Worm (Caenorhabditis elegans): ENCODE data around the gene sre-37.

Gene sre-37

DNA sequence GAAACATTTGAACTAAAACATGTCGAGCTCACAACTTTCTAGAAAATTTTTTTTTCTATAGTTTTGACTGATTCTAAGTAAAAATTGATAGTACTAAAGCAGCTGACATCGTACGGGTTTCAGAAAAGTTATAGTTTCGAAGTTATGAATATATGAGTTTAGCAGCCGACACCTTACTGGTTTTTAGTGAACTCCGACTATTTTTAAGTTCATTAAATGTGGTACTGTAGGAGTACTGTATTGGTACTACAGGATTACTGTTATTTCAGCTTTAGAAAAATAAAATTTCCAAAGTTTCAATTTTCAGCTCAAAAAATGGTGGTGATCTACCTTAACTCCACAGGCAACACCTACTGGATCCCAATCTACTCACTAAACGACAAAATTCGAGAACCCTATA, at the start of gene sre-37:
Gene sre-37, plus strand, starts transcription at position 301 of the 400 bp plus-strand sequence.
- TF ChIP-seq ztf-23 (GFP tag; IDR thresholded peaks at IDR 0.05) (no peak), T22C8.4 (GFP tag; IDR thresholded peaks at IDR 0.05) (no peak)

DNA sequence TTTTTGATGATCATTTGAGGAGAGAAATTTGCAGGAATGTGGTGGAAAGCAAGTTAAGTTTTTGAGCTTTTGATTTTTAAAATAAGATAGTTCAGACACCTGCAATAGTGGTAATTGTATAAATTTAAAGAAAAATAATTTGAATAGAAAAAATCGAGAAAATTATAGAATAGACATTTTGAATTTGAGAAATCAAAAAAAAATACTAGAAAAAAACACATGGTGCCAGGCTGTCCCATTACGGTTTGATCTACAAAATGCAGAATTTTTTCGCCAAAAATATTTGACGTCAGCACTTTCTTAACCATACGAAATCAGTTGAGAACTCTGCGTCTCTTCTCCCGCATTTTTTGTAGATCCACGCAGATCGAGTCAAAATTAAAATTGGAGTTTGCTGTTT, 48.1 kb upstream of the sre-37 start, which contains the start of gene sre-27:
Gene sre-27, minus strand, starts transcription at position 101 of the 400 bp plus-strand sequence.
- TF ChIP-seq ztf-23 (GFP tag; IDR thresholded peaks at IDR 0.05) (no peak), T22C8.4 (GFP tag; IDR thresholded peaks at IDR 0.05) (no peak), klf-2 (GFP tag; conservative IDR thresholded peaks at IDR 0.05) (no peak), ref-1 (GFP tag; conservative IDR thresholded peaks at IDR 0.05) (no peak), tab-1 (GFP tag; IDR thresholded peaks at IDR 0.05) (no peak), cog-1 (tag; optimal IDR thresholded peaks at IDR 0.05) (no peak), med-1 (GFP tag; optimal IDR thresholded peaks at IDR 0.05; ENCODE audit: insufficient read depth) (no peak)

DNA sequence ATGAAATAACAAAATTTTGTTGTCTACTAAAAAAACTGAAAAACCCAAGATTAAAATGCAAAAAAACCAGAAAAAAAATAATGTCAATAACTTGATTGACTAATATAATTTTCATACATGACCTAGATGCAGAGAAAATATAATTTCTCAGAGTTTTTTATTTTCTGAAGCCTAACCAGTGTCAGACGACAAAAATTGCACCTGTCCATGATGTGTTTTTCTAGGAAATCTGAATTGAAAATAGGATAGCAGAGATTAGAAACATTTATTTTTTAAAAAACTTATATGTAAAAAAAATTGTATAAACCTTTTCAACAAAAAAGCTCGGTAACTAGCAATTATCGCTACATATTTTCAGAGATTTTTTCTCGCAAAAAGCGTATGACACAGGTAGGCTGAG, 47.7 kb upstream of the sre-37 start:
- TF ChIP-seq tab-1 (GFP tag; IDR thresholded peaks at IDR 0.05) (no peak), klf-2 (GFP tag; conservative IDR thresholded peaks at IDR 0.05) (no peak), flt-1 (GFP tag; IDR thresholded peaks at IDR 0.05) (no peak), ztf-29 (GFP tag; IDR thresholded peaks at IDR 0.05) (no peak), ztf-23 (GFP tag; IDR thresholded peaks at IDR 0.05) (no peak), ref-1 (GFP tag; conservative IDR thresholded peaks at IDR 0.05) (no peak), cog-1 (tag; optimal IDR thresholded peaks at IDR 0.05) (no peak), med-1 (GFP tag; optimal IDR thresholded peaks at IDR 0.05; ENCODE audit: insufficient read depth) (no peak), T22C8.4 (GFP tag; IDR thresholded peaks at IDR 0.05) (no peak)

DNA sequence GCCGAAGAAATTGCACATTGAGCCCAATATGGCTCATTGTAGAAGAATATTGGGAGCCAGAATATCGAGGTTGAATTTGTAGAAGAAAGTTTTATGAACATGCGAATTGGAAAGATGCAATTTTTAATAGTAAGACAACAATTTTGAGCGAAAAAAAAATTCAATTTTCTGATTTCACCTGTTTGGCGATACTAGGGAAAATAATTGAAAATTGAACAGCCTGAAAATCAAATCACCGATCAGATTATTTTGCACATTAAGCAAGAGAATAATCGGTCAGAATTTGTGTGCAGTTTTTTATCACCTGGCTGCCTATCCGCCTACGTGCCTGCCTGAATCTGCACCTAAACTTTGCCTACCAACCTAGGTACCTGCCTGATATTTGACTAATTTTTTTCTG, 45.2 kb upstream of the sre-37 start, which contains the start of gene sre-26:
Gene sre-26, minus strand, starts transcription at position 101 of the 400 bp plus-strand sequence.
- TF ChIP-seq cog-1 (tag; optimal IDR thresholded peaks at IDR 0.05) = no peak

DNA sequence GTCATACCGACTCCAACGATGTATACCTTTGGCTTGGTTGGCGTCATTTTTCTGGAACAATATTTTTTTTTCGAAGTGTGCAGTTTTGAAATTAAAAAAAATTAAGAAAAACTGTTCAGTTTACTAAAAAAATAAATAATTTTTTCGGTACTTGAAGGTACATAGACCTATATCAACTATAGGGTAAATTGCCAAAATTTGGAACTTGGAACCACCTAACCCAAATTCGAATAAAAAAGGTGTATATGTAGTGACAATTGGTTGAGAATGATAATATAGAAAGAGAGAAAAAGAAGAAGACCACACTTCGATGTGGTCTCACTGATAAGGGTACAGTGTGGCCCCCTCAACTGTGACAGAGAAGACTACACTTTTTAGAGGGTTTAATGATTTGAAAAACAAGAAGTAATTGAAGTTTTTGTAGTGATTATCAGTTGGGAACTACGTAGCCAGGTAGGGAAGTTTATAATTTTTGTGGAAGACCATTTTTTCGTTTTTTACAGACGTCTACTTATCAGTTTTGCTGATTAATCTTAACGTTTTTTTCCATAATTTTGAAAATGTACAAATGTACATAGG, 39.9 kb upstream of the sre-37 start, which contains the start of gene daf-22:
Gene daf-22, minus strand, starts transcription at position 51 of the 579 bp plus-strand sequence.
- TF ChIP-seq cog-1 (tag; optimal IDR thresholded peaks at IDR 0.05) (no peak), ztf-29 (GFP tag; IDR thresholded peaks at IDR 0.05) (no peak), flt-1 (GFP tag; IDR thresholded peaks at IDR 0.05) (no peak), med-1 (GFP tag; optimal IDR thresholded peaks at IDR 0.05; ENCODE audit: insufficient read depth) (no peak), ref-1 (GFP tag; conservative IDR thresholded peaks at IDR 0.05) (no peak)

DNA sequence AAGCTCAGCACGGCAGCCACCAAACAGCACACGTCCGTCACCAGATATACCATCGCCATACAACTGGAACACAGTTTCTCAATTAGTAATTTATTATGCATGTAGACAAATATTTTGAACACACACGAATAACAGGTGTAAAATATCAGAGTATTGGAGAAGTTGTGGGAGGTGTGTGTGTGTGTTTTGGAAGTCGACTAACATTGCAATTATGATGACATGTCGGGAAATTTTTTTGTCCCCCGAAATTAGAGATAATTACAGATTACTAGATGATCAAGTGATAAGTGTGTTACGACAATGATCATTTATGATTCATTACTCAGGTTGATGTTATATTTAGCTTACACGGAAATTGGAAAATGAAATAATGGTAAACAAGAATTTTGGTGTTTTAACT, 35.9 kb upstream of the sre-37 start, which contains the start of gene Y57A10C.8:
Gene Y57A10C.8, minus strand, starts transcription at position 101 of the 400 bp plus-strand sequence.
- TF ChIP-seq med-1 (GFP tag; optimal IDR thresholded peaks at IDR 0.05; ENCODE audit: insufficient read depth) (no peak), T22C8.4 (GFP tag; IDR thresholded peaks at IDR 0.05) (no peak), flt-1 (GFP tag; IDR thresholded peaks at IDR 0.05) (no peak), ztf-29 (GFP tag; IDR thresholded peaks at IDR 0.05) (no peak), ref-1 (GFP tag; conservative IDR thresholded peaks at IDR 0.05) (no peak), klf-2 (GFP tag; conservative IDR thresholded peaks at IDR 0.05) (no peak), cog-1 (tag; optimal IDR thresholded peaks at IDR 0.05) (no peak), ztf-23 (GFP tag; IDR thresholded peaks at IDR 0.05) (no peak), tab-1 (GFP tag; IDR thresholded peaks at IDR 0.05) (no peak)

DNA sequence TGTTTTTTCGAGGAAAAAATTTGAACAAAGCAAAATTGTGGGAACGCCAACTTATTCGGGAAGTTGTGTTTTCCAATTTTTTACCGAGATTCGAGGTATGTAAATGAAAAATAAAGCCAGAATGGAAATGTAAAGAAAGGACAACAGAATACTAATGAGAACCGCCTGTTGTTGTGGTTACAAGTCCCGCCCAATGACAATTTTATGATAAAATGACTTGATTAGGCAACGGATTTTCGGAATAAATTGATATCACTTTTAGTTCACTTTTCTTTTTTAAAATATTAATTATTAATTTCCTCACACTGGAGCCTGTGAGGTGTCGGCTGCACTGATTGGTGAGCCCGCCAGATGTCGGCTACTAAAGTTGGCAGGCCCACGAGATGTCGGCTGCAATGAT, 33.3 kb upstream of the sre-37 start, which contains the start of gene dct-12:
Gene dct-12, minus strand, starts transcription at position 101 of the 400 bp plus-strand sequence.
- TF ChIP-seq ref-1 (GFP tag; conservative IDR thresholded peaks at IDR 0.05) (no peak), klf-2 (GFP tag; conservative IDR thresholded peaks at IDR 0.05) (no peak), ztf-29 (GFP tag; IDR thresholded peaks at IDR 0.05) (no peak), T22C8.4 (GFP tag; IDR thresholded peaks at IDR 0.05) (no peak), tab-1 (GFP tag; IDR thresholded peaks at IDR 0.05) (no peak), cog-1 (tag; optimal IDR thresholded peaks at IDR 0.05) (no peak), flt-1 (GFP tag; IDR thresholded peaks at IDR 0.05) (no peak), ztf-23 (GFP tag; IDR thresholded peaks at IDR 0.05) (no peak)

DNA sequence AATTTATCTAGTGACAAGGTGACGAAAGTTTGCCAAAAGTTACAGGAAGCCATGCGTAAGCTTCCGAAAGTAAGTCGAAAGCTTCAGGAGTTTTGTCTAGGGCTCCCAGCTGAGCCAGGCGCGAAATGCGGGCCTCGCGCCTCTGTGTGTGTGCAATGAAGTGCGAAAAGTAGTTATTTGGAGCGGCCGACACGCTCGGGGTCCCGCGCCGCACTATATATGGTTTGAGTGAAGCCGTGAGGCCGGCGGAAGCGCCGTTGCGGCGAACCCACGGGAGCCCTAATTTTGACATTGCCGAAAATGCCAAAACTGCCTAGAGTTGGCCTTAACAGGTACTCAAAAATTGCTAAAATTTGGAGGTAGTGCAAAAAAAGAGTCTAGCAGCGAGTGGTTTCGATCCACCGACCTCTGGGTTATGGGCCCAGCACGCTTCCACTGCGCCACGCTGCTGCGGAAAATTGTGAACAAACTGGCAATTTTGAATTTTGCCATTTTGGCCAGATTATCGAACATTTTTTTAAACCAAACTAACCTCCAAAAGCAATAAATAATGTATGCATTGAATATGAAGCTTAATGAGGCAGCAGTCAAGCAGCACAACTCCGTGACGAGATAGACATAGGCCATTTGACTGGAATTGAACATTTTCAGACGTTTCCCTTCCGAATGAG, 30.3 kb upstream of the sre-37 start:
- TF ChIP-seq ztf-29 (GFP tag; IDR thresholded peaks at IDR 0.05) (no peak), ref-1 (GFP tag; conservative IDR thresholded peaks at IDR 0.05) (no peak), tab-1 (GFP tag; IDR thresholded peaks at IDR 0.05) (no peak), flt-1 (GFP tag; IDR thresholded peaks at IDR 0.05) (no peak), med-1 (GFP tag; optimal IDR thresholded peaks at IDR 0.05; ENCODE audit: insufficient read depth) (no peak), T22C8.4 (GFP tag; IDR thresholded peaks at IDR 0.05) (no peak), ztf-23 (GFP tag; IDR thresholded peaks at IDR 0.05) (no peak), cog-1 (tag; optimal IDR thresholded peaks at IDR 0.05) (no peak), klf-2 (GFP tag; conservative IDR thresholded peaks at IDR 0.05) (no peak)

DNA sequence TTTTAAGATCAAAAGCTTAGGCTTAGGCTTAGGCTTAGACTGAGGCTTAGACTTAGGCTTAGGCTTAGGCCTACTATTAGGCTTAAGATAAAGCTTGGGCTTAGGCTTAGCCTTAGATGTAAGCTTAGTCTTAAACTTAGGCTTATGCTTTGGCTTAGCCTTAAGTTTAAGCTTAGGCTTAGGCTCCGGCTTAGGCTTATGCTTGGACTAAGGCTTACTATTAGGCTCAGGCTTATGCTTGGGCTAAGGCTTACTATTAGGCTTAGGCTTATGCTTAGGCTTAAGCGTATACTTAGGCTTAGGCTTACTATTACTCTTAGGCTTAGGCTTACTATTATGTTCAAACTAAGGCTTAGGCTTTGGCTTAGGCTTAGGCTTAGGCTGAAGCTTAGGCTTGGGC, 28.9 kb upstream of the sre-37 start:
- TF ChIP-seq tab-1 (GFP tag; IDR thresholded peaks at IDR 0.05) (no peak), cog-1 (tag; optimal IDR thresholded peaks at IDR 0.05) (no peak), flt-1 (GFP tag; IDR thresholded peaks at IDR 0.05) (no peak), T22C8.4 (GFP tag; IDR thresholded peaks at IDR 0.05) (no peak), ztf-23 (GFP tag; IDR thresholded peaks at IDR 0.05) (no peak), klf-2 (GFP tag; conservative IDR thresholded peaks at IDR 0.05) (no peak), ztf-29 (GFP tag; IDR thresholded peaks at IDR 0.05) (no peak), med-1 (GFP tag; optimal IDR thresholded peaks at IDR 0.05; ENCODE audit: insufficient read depth) (no peak), ref-1 (GFP tag; conservative IDR thresholded peaks at IDR 0.05) (no peak)

DNA sequence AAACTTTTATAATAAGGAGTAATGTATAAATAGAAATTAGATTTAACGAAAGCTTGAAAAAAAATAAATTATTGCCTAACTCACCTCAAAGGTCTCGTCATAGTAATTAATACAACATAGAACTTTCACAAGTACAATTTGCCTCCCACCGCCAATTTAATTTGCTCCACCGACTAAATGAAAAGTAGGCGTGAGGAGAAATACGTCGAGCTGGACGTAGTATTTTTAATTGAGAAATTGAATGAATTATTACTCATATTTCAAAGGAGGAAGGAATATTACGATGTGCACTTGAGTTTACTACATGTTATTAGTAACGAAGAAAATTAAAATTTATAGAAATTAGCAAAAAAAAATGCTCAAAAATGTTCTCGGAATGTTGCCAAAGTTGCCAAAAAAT, 27.2 kb upstream of the sre-37 start, which contains the start of gene Y57A10C.9:
Gene Y57A10C.9, minus strand, starts transcription at position 101 of the 400 bp plus-strand sequence.
- TF ChIP-seq ref-1 (GFP tag; conservative IDR thresholded peaks at IDR 0.05) (no peak), flt-1 (GFP tag; IDR thresholded peaks at IDR 0.05) (no peak), T22C8.4 (GFP tag; IDR thresholded peaks at IDR 0.05) (no peak), med-1 (GFP tag; optimal IDR thresholded peaks at IDR 0.05; ENCODE audit: insufficient read depth) (no peak), klf-2 (GFP tag; conservative IDR thresholded peaks at IDR 0.05) (no peak), ztf-23 (GFP tag; IDR thresholded peaks at IDR 0.05) (no peak), cog-1 (tag; optimal IDR thresholded peaks at IDR 0.05) (no peak)

Measured in whole organism, midembryonic.